Worm (Caenorhabditis elegans): ENCODE measurements around the gene C10A4.13.

- TF ChIP-seq blmp-1 (tag; optimal IDR thresholded peaks at IDR 0.05): no peak
- no peak for TF ChIP-seq ceh-39 (tag; optimal IDR thresholded peaks at IDR 0.05)
- TF ChIP-seq sptf-1 (tag; optimal IDR thresholded peaks at IDR 0.05): no peak
- no peak for TF ChIP-seq lin-13 (tag; optimal IDR thresholded peaks at IDR 0.05)
- no peak for TF ChIP-seq unc-62 (GFP tag; optimal IDR thresholded peaks at IDR 0.05)
- TF ChIP-seq ztf-11 (tag; optimal IDR thresholded peaks at IDR 0.05): no peak
- TF ChIP-seq lsy-2 (tag; optimal IDR thresholded peaks at IDR 0.05): no peak
- no peak for TF ChIP-seq ces-1 (GFP tag; optimal IDR thresholded peaks at IDR 0.05)
- no peak for TF ChIP-seq mep-1 (tag; optimal IDR thresholded peaks at IDR 0.05)
- no peak for TF ChIP-seq nhr-237 (tag; optimal IDR thresholded peaks at IDR 0.05)
- TF ChIP-seq unc-39 (tag; optimal IDR thresholded peaks at IDR 0.05): no peak
- no peak for TF ChIP-seq nhr-2 (tag; optimal IDR thresholded peaks at IDR 0.05)
- no peak for TF ChIP-seq elt-1 (tag; optimal IDR thresholded peaks at IDR 0.05; ENCODE audit: borderline replicate concordance, insufficient read depth)
- no peak for TF ChIP-seq pha-4 (tag; optimal IDR thresholded peaks at IDR 0.05)
Measured at ce11 chrX:7397935-7398334, at the start of gene C10A4.13.

Measured in whole organism, mixed stage, embryonic.